Fruit fly (Drosophila melanogaster) whole organism, embryonic: ENCODE measurements around the gene Piezo.

Experiments used
- Asciz ChIP-seq: fragments of 200-800 bp; sonication (Bioruptor generic); optimal IDR thresholded peaks from 2 replicates; lab custom pipeline; 2017; ENCODE audit warnings: missing biosample characterization, mild to moderate bottlenecking, missing genetic modification characterization, missing genetic modification reagents
- CG10274 ChIP-seq: fragments of 200-800 bp; sonication (Bioruptor generic); optimal IDR thresholded peaks from 3 replicates; lab custom pipeline; 2017; ENCODE audit warnings: missing biosample characterization, mild to moderate bottlenecking, missing genetic modification characterization
- CG10431 ChIP-seq: fragments of 200-800 bp; sonication (Bioruptor generic); optimal IDR thresholded peaks from 3 replicates; lab custom pipeline; 2018; ENCODE audit warnings: missing biosample characterization, mild to moderate bottlenecking, missing genetic modification characterization
- CG10462 ChIP-seq: fragments of 200-800 bp; sonication (Bioruptor generic); optimal IDR thresholded peaks from 2 replicates; lab custom pipeline; 2016; ENCODE audit warnings: missing biosample characterization, missing genetic modification characterization
- CG11696 ChIP-seq: fragments of 200-800 bp; sonication (Bioruptor generic); IDR thresholded peaks from 2 replicates; pipeline ENCODE4 v1.3.6; 2022; ENCODE audit warnings: missing biosample characterization, missing genetic modification characterization
- CG12155 ChIP-seq: fragments of 200-800 bp; sonication (Bioruptor generic); optimal IDR thresholded peaks from 3 replicates; lab custom pipeline; 2016; ENCODE audit warnings: missing biosample characterization, missing genetic modification characterization
- CG13287 ChIP-seq: fragments of 200-800 bp; sonication (Bioruptor generic); IDR thresholded peaks from 2 replicates; pipeline ENCODE4 v1.3.6; 2022; ENCODE audit warnings: missing biosample characterization, missing genetic modification characterization; ENCODE audit not compliant: partially characterized antibody
- CG13296 ChIP-seq: fragments of 200-800 bp; sonication (Bioruptor generic); optimal IDR thresholded peaks from 3 replicates; lab custom pipeline; 2018; ENCODE audit warnings: missing biosample characterization, mild to moderate bottlenecking, missing genetic modification characterization
- CG15479 ChIP-seq: fragments of 200-800 bp; sonication (Bioruptor generic); optimal IDR thresholded peaks from 3 replicates; lab custom pipeline; 2019; ENCODE audit warnings: missing biosample characterization, mild to moderate bottlenecking, missing genetic modification characterization, moderate library complexity
- CG15514 ChIP-seq: fragments of 200-800 bp; sonication (Bioruptor generic); optimal IDR thresholded peaks from 3 replicates; lab custom pipeline; 2017; ENCODE audit warnings: missing biosample characterization, missing genetic modification characterization, mild to moderate bottlenecking, moderate library complexity, missing genetic modification reagents
- CG16863 ChIP-seq: fragments of 200-800 bp; sonication (Bioruptor generic); optimal IDR thresholded peaks from 3 replicates; lab custom pipeline; 2016; ENCODE audit warnings: missing biosample characterization, missing genetic modification characterization
- CG17186 ChIP-seq: fragments of 200-800 bp; sonication (Bioruptor generic); optimal IDR thresholded peaks from 3 replicates; lab custom pipeline; 2017; ENCODE audit warnings: missing biosample characterization, missing genetic modification reagents, missing genetic modification characterization
- CG17385 ChIP-seq: fragments of 200-800 bp; sonication (Bioruptor generic); optimal IDR thresholded peaks from 3 replicates; lab custom pipeline; 2018; ENCODE audit warnings: missing biosample characterization, mild to moderate bottlenecking, missing genetic modification characterization
- CG3065 ChIP-seq: fragments of 200-800 bp; sonication (Bioruptor generic); optimal IDR thresholded peaks from 2 replicates; lab custom pipeline; 2016; ENCODE audit warnings: missing biosample characterization, missing genetic modification characterization
- CG31365 ChIP-seq: fragments of 200-800 bp; sonication (Bioruptor generic); optimal IDR thresholded peaks from 2 replicates; lab custom pipeline; 2018; ENCODE audit warnings: missing biosample characterization, mild to moderate bottlenecking, missing genetic modification characterization
- CG3407 ChIP-seq: fragments of 200-800 bp; sonication (Bioruptor generic); optimal IDR thresholded peaks from 2 replicates; lab custom pipeline; 2018; ENCODE audit warnings: missing biosample characterization, mild to moderate bottlenecking, missing genetic modification characterization
- CG4282 ChIP-seq: fragments of 200-800 bp; sonication (Bioruptor generic); optimal IDR thresholded peaks from 2 replicates; lab custom pipeline; 2016; ENCODE audit warnings: missing biosample characterization, missing genetic modification characterization
- CG4328 ChIP-seq: fragments of 200-800 bp; sonication (Bioruptor generic); optimal IDR thresholded peaks from 3 replicates; lab custom pipeline; 2017; ENCODE audit warnings: missing biosample characterization, missing genetic modification reagents, missing genetic modification characterization
- CG4360 ChIP-seq: fragments of 200-800 bp; sonication (Bioruptor generic); IDR thresholded peaks from 2 replicates; pipeline ENCODE4 v1.3.6; 2022; ENCODE audit warnings: missing biosample characterization, missing genetic modification characterization
- CG6791 ChIP-seq: fragments of 200-800 bp; sonication (Bioruptor generic); IDR thresholded peaks from 3 replicates; pipeline ENCODE4 v1.3.6; 2022; ENCODE audit warnings: missing biosample characterization, missing genetic modification characterization; ENCODE audit not compliant: partially characterized antibody
- CG9727 ChIP-seq: fragments of 200-800 bp; sonication (Bioruptor generic); optimal IDR thresholded peaks from 3 replicates; lab custom pipeline; 2017; ENCODE audit warnings: missing biosample characterization, mild to moderate bottlenecking, missing genetic modification characterization
- CTCF ChIP-seq: fragments of 200-800 bp; sonication (Bioruptor generic); optimal IDR thresholded peaks from 2 replicates; lab custom pipeline; 2017; ENCODE audit warnings: missing biosample characterization, mild to moderate bottlenecking, missing genetic modification characterization, moderate library complexity
- CoRest ChIP-seq: fragments of 200-800 bp; sonication (Bioruptor generic); optimal IDR thresholded peaks from 3 replicates; lab custom pipeline; 2018; ENCODE audit warnings: missing biosample characterization, mild to moderate bottlenecking, missing genetic modification characterization, moderate library complexity
- Dad ChIP-seq: fragments of 200-800 bp; sonication (Bioruptor generic); optimal IDR thresholded peaks from 3 replicates; lab custom pipeline; 2016; ENCODE audit warnings: missing biosample characterization, missing genetic modification characterization
- Hmx ChIP-seq: fragments of 200-800 bp; sonication (Bioruptor generic); optimal IDR thresholded peaks from 2 replicates; lab custom pipeline; 2016; ENCODE audit warnings: missing biosample characterization, missing genetic modification characterization
- Hr78 ChIP-seq, 2 experiments: fragments of 200-800 bp in 1 of 2; fragments of >200 bp in 1 of 2; sonication (Bioruptor generic) in 1 of 2; optimal IDR thresholded peaks; 2 replicates each; lab custom pipeline; 2017 to 2019; ENCODE audit warnings: missing biosample characterization in 2 of 2, missing genetic modification characterization in 2 of 2, mild to moderate bottlenecking in 1 of 2, moderate library complexity in 1 of 2
- Lhr ChIP-seq: fragments of 200-800 bp; sonication (Bioruptor generic); optimal IDR thresholded peaks from 3 replicates; lab custom pipeline; 2017; ENCODE audit warnings: mild to moderate bottlenecking, missing biosample characterization, missing genetic modification reagents, missing genetic modification characterization
- Lim3 ChIP-seq: fragments of 200-800 bp; sonication (Bioruptor generic); IDR thresholded peaks from 2 replicates; pipeline ENCODE4 v1.3.6; 2022; ENCODE audit warnings: missing biosample characterization, missing genetic modification characterization
- Lpt ChIP-seq: fragments of >200 bp; optimal IDR thresholded peaks from 2 replicates; lab custom pipeline; 2018; ENCODE audit warnings: missing biosample characterization, missing genetic modification characterization
- Mad ChIP-seq: fragments of 200-800 bp; sonication (Bioruptor generic); optimal IDR thresholded peaks from 2 replicates; lab custom pipeline; 2016; ENCODE audit warnings: missing biosample characterization, missing genetic modification characterization
- NC2α ChIP-seq: fragments of 200-800 bp; sonication (Bioruptor generic); optimal IDR thresholded peaks from 2 replicates; lab custom pipeline; 2016; ENCODE audit warnings: missing biosample characterization, missing genetic modification characterization
- Nf-YA ChIP-seq: fragments of 200-800 bp; sonication (Bioruptor generic); IDR thresholded peaks from 2 replicates; pipeline ENCODE4 v1.3.6; 2022; ENCODE audit warnings: missing biosample characterization, missing genetic modification characterization
- ara ChIP-seq: fragments of 200-800 bp; sonication (Bioruptor generic); IDR thresholded peaks from 2 replicates; pipeline ENCODE4 v1.3.6; 2022; ENCODE audit warnings: missing biosample characterization, missing genetic modification characterization
- ash1 ChIP-seq: fragments of 200-800 bp; sonication (Bioruptor generic); optimal IDR thresholded peaks from 2 replicates; lab custom pipeline; 2018; ENCODE audit warnings: missing biosample characterization, mild to moderate bottlenecking, missing genetic modification characterization
- btn ChIP-seq: fragments of 200-800 bp; sonication (Bioruptor generic); optimal IDR thresholded peaks from 2 replicates; lab custom pipeline; 2016; ENCODE audit warnings: missing biosample characterization, missing genetic modification characterization
- cas ChIP-seq: fragments of 200-800 bp; sonication (Bioruptor generic); IDR thresholded peaks from 2 replicates; pipeline ENCODE4 v1.3.6; 2022; ENCODE audit warnings: missing biosample characterization, missing genetic modification characterization
- corto ChIP-seq: fragments of 200-800 bp; sonication (Bioruptor generic); optimal IDR thresholded peaks from 2 replicates; lab custom pipeline; 2016; ENCODE audit warnings: missing biosample characterization, mild to moderate bottlenecking, missing genetic modification characterization, moderate library complexity
- emc ChIP-seq: fragments of 200-800 bp; sonication (Bioruptor generic); optimal IDR thresholded peaks from 2 replicates; lab custom pipeline; 2016; ENCODE audit warnings: missing biosample characterization, missing genetic modification characterization
- eyg ChIP-seq: fragments of 200-800 bp; sonication (Bioruptor generic); optimal IDR thresholded peaks from 3 replicates; lab custom pipeline; 2016; ENCODE audit warnings: missing biosample characterization, missing genetic modification characterization
- inv ChIP-seq: fragments of 200-800 bp; sonication (Bioruptor generic); IDR thresholded peaks from 2 replicates; pipeline ENCODE4 v1.3.6; 2022; ENCODE audit warnings: missing biosample characterization, missing genetic modification characterization; ENCODE audit not compliant: partially characterized antibody
- knrl ChIP-seq: fragments of 200-800 bp; sonication (Bioruptor generic); IDR thresholded peaks from 3 replicates; pipeline ENCODE4 v1.3.6; 2022; ENCODE audit warnings: missing biosample characterization, missing genetic modification characterization; ENCODE audit not compliant: partially characterized antibody
- luna ChIP-seq: fragments of 200-800 bp; sonication (Bioruptor generic); optimal IDR thresholded peaks from 2 replicates; lab custom pipeline; 2016; ENCODE audit warnings: missing biosample characterization, missing genetic modification characterization
- nerfin-2 ChIP-seq: fragments of 200-800 bp; sonication (Bioruptor generic); IDR thresholded peaks from 2 replicates; pipeline ENCODE4 v1.3.6; 2022; ENCODE audit warnings: missing biosample characterization, missing genetic modification characterization; ENCODE audit not compliant: partially characterized antibody
- salm ChIP-seq: fragments of 200-800 bp; sonication (Bioruptor generic); optimal IDR thresholded peaks from 2 replicates; lab custom pipeline; 2018; ENCODE audit warnings: missing biosample characterization, mild to moderate bottlenecking, missing genetic modification characterization
- slp2 ChIP-seq: fragments of 200-800 bp; sonication (Bioruptor generic); optimal IDR thresholded peaks from 2 replicates; lab custom pipeline; 2016; ENCODE audit warnings: missing biosample characterization, missing genetic modification characterization
- sug ChIP-seq: fragments of 200-800 bp; optimal IDR thresholded peaks from 2 replicates; lab custom pipeline; 2019; ENCODE audit warnings: missing biosample characterization, mild to moderate bottlenecking, missing genetic modification characterization, moderate library complexity
- trem ChIP-seq: fragments of 200-800 bp; optimal IDR thresholded peaks from 3 replicates; lab custom pipeline; 2019; ENCODE audit warnings: missing biosample characterization, mild to moderate bottlenecking, missing genetic modification characterization, moderate library complexity
- tup ChIP-seq: fragments of 200-800 bp; sonication (Bioruptor generic); optimal IDR thresholded peaks from 2 replicates; lab custom pipeline; 2016; ENCODE audit warnings: missing biosample characterization, mild to moderate bottlenecking, missing genetic modification characterization, moderate library complexity
- wek ChIP-seq: fragments of 200-800 bp; sonication (Bioruptor generic); optimal IDR thresholded peaks from 3 replicates; lab custom pipeline; 2018; ENCODE audit warnings: missing biosample characterization, mild to moderate bottlenecking, missing genetic modification characterization, moderate library complexity
- zfh1 ChIP-seq: fragments of 200-800 bp; sonication (Bioruptor generic); IDR thresholded peaks from 3 replicates; pipeline ENCODE4 v1.3.6; 2022; ENCODE audit warnings: missing biosample characterization, missing genetic modification characterization
- zfh2 ChIP-seq: fragments of 200-800 bp; sonication (Bioruptor generic); optimal IDR thresholded peaks from 2 replicates; lab custom pipeline; 2016; ENCODE audit warnings: missing biosample characterization, missing genetic modification characterization

Piezo gene

dm6 chr2L:8159498-8159897 is 3.4 kb upstream of the Piezo start, which contains the start of the genes PAPLA1 and Rbsn-5 (continued):
- peak; percentile 93 for TF ChIP-seq CG13296 (GFP tag; lab: Kevin White, UChicago)
- peak; percentile 87 for TF ChIP-seq cas (GFP tag; lab: Robert Waterston, UW)
- peak; percentile 75 for TF ChIP-seq Lhr
- TF ChIP-seq CTCF (GFP tag; lab: Kevin White, UChicago): peak; percentile 46
- TF ChIP-seq salm (tag; lab: Kevin White, UChicago): peak; percentile 82
- peak; percentile 93 for TF ChIP-seq CG4282 (GFP tag; lab: Kevin White, UChicago)
- TF ChIP-seq CG3065 (GFP tag; lab: Kevin White, UChicago): peak; percentile 92
- TF ChIP-seq CG13287: no peak; the same call in 1 of the 2 replicates
- peak; percentile 82 for TF ChIP-seq CG11696
- no peak for TF ChIP-seq CG15479 (GFP tag; lab: Kevin White, UChicago)
- peak; percentile 54 for TF ChIP-seq ash1 (GFP tag; lab: Kevin White, UChicago)
- TF ChIP-seq trem (tag; lab: Kevin White, UChicago): peak; percentile 84
- TF ChIP-seq btn (GFP tag; lab: Kevin White, UChicago): peak; percentile 84
- peak; percentile 90 for TF ChIP-seq eyg (GFP tag; lab: Kevin White, UChicago)
- TF ChIP-seq Lim3 (GFP tag; lab: Robert Waterston, UW): peak; percentile 58; the same call in 1 of the 2 replicates
- no peak for TF ChIP-seq Lpt (GFP tag; lab: Kevin White, UChicago)
- no peak for TF ChIP-seq nerfin-2 (GFP tag; lab: Robert Waterston, UW)
- peak; percentile 94 for TF ChIP-seq luna (GFP tag; lab: Kevin White, UChicago)
- TF ChIP-seq CG31365 (tag; lab: Kevin White, UChicago): peak; percentile 75
- TF ChIP-seq CG17186 (GFP tag; lab: Kevin White, UChicago): peak; percentile 84
- peak; percentile 75 for TF ChIP-seq CG10274
- peak; percentile 93 for TF ChIP-seq zfh1 (GFP tag; lab: Robert Waterston, UW)
- peak; percentile 88 for TF ChIP-seq CG10462 (GFP tag; lab: Kevin White, UChicago)
- peak; percentile 52; the same call in 1 of the 2 replicates for TF ChIP-seq CG4360 (GFP tag; lab: Robert Waterston, UW)
- TF ChIP-seq CG9727 (GFP tag; lab: Kevin White, UChicago): peak; percentile 89
- peak; percentile 90 for TF ChIP-seq ara (GFP tag; lab: Robert Waterston, UW)
- TF ChIP-seq Nf-YA (GFP tag; lab: Robert Waterston, UW): peak; percentile 83
- TF ChIP-seq wek (GFP tag; lab: Kevin White, UChicago): peak; percentile 66
- TF ChIP-seq emc (GFP tag; lab: Kevin White, UChicago): peak; percentile 93
- TF ChIP-seq knrl: peak; percentile 28; the same call in 1 of the 3 replicates
- peak; percentile 89 for TF ChIP-seq CG4328 (GFP tag; lab: Kevin White, UChicago)
- TF ChIP-seq NC2α (GFP tag; lab: Kevin White, UChicago): peak; percentile 88
- peak; percentile 83 for TF ChIP-seq corto
- peak; percentile 95 for TF ChIP-seq CoRest (tag; lab: Kevin White, UChicago)
- TF ChIP-seq CG17385: peak; percentile 100
- TF ChIP-seq CG10431: peak; percentile 69
- peak; percentile 94 for TF ChIP-seq sug (tag; lab: Kevin White, UChicago)
- peak; percentile 90 for TF ChIP-seq CG15514 (GFP tag; lab: Kevin White, UChicago)
- no peak for TF ChIP-seq inv (GFP tag; lab: Robert Waterston, UW)
- no peak for TF ChIP-seq CG6791 (GFP tag; lab: Robert Waterston, UW)
- TF ChIP-seq zfh2: peak; percentile 97
- no peak for TF ChIP-seq Hr78 (GFP tag; optimal IDR thresholded peaks at IDR 0.05; lab: Kevin White, UChicago)
- TF ChIP-seq tup (GFP tag; lab: Kevin White, UChicago): peak; percentile 86
- peak; percentile 83 for TF ChIP-seq CG3407
- TF ChIP-seq CG16863 (GFP tag; lab: Kevin White, UChicago): peak; percentile 93
- peak; percentile 91 for TF ChIP-seq Mad
- peak; percentile 92 for TF ChIP-seq slp2
- TF ChIP-seq Asciz (GFP tag; lab: Kevin White, UChicago): peak; percentile 75
- TF ChIP-seq Hmx (GFP tag; lab: Kevin White, UChicago): peak; percentile 87
- peak; percentile 92 for TF ChIP-seq CG12155 (GFP tag; lab: Kevin White, UChicago)
- TF ChIP-seq Dad: peak; percentile 94
